Worm (Caenorhabditis elegans) whole organism, mixed stage, embryonic: ENCODE measurements around the gene ZK666.12.
A peak's percentile ranks its signal among the peaks of the same experiment; 100 is the strongest.

ENCODE experiments used
- M03D4.4 ChIP-seq: sonication (generic microtip); optimal IDR thresholded peaks from 2 replicates; lab custom pipeline; 2017; ENCODE audit warnings: mild to moderate bottlenecking, missing genetic modification characterization, missing compliant biosample characterization
- bed-3 ChIP-seq: fragments of 200-800 bp; sonication (Bioruptor generic); optimal IDR thresholded peaks from 3 replicates; lab custom pipeline; 2018; ENCODE audit warnings: mild to moderate bottlenecking, missing genetic modification characterization, moderate library complexity, missing compliant biosample characterization
- blmp-1 ChIP-seq: fragments of 150-350 bp; optimal IDR thresholded peaks from 2 replicates; lab custom pipeline; 2014; ENCODE audit warnings: missing biosample characterization, missing genetic modification characterization
- ceh-39 ChIP-seq: fragments of 150-350 bp; optimal IDR thresholded peaks from 2 replicates; lab custom pipeline; 2014; ENCODE audit warnings: missing biosample characterization, missing genetic modification characterization
- ceh-43 ChIP-seq: fragments of 200-800 bp; sonication (Bioruptor generic); optimal IDR thresholded peaks from 2 replicates; lab custom pipeline; 2018; ENCODE audit warnings: mild to moderate bottlenecking, missing genetic modification characterization, moderate library complexity, missing compliant biosample characterization
- ceh-83 ChIP-seq: fragments of 200-800 bp; sonication (Bioruptor generic); optimal IDR thresholded peaks from 2 replicates; lab custom pipeline; 2018; ENCODE audit warnings: mild to moderate bottlenecking, missing genetic modification characterization, missing compliant biosample characterization
- ces-1 ChIP-seq: fragments of 150-350 bp; optimal IDR thresholded peaks from 2 replicates; lab custom pipeline; 2014; ENCODE audit warnings: missing biosample characterization, missing genetic modification reagents, missing genetic modification characterization
- cnd-1 ChIP-seq: fragments of 200-800 bp; sonication (Bioruptor generic); optimal IDR thresholded peaks from 2 replicates; lab custom pipeline; 2018; ENCODE audit warnings: mild to moderate bottlenecking, missing genetic modification characterization, missing compliant biosample characterization
- drap-1 ChIP-seq: fragments of 200-800 bp; sonication (Bioruptor generic); optimal IDR thresholded peaks from 3 replicates; lab custom pipeline; 2018; ENCODE audit warnings: mild to moderate bottlenecking, missing genetic modification characterization, missing compliant biosample characterization
- elt-1 ChIP-seq: sonication (generic microtip); optimal IDR thresholded peaks from 2 replicates; lab custom pipeline; 2017; ENCODE audit warnings: missing genetic modification characterization, mild to moderate bottlenecking, missing compliant biosample characterization, antibody characterized with exemption, moderate library complexity, borderline replicate concordance; ENCODE audit not compliant: insufficient read depth
- elt-3 ChIP-seq: fragments of 150-350 bp; optimal IDR thresholded peaks from 2 replicates; lab custom pipeline; 2014; ENCODE audit warnings: missing biosample characterization, missing genetic modification characterization
- flh-1 ChIP-seq: fragments of 200-800 bp; sonication (Bioruptor generic); optimal IDR thresholded peaks from 2 replicates; lab custom pipeline; 2018; ENCODE audit warnings: mild to moderate bottlenecking, missing genetic modification characterization, moderate library complexity, missing compliant biosample characterization
- ham-2 ChIP-seq: fragments of 200-800 bp; sonication (Bioruptor generic); optimal IDR thresholded peaks from 2 replicates; lab custom pipeline; 2018; ENCODE audit warnings: mild to moderate bottlenecking, missing genetic modification characterization, missing compliant biosample characterization
- hlh-1 ChIP-seq: fragments of 150-350 bp; optimal IDR thresholded peaks from 2 replicates; lab custom pipeline; 2014; ENCODE audit warnings: missing biosample characterization, missing genetic modification reagents, missing genetic modification characterization
- lin-13 ChIP-seq: fragments of 150-350 bp; optimal IDR thresholded peaks from 2 replicates; lab custom pipeline; 2014; ENCODE audit warnings: missing biosample characterization, missing genetic modification characterization
- lin-32 ChIP-seq: fragments of 200-800 bp; sonication (Bioruptor generic); optimal IDR thresholded peaks from 2 replicates; lab custom pipeline; 2018; ENCODE audit warnings: mild to moderate bottlenecking, missing genetic modification characterization, missing compliant biosample characterization
- lsy-2 ChIP-seq: fragments of 150-350 bp; optimal IDR thresholded peaks from 2 replicates; lab custom pipeline; 2014; ENCODE audit warnings: missing biosample characterization, missing genetic modification characterization
- mab-5 ChIP-seq: fragments of 150-350 bp; optimal IDR thresholded peaks from 2 replicates; lab custom pipeline; 2014; ENCODE audit warnings: missing biosample characterization, missing genetic modification characterization
- mep-1 ChIP-seq: fragments of 150-350 bp; optimal IDR thresholded peaks from 2 replicates; lab custom pipeline; 2017; ENCODE audit warnings: missing biosample characterization, missing genetic modification reagents, missing genetic modification characterization, inconsistent platforms
- mls-2 ChIP-seq: sonication (generic microtip); optimal IDR thresholded peaks from 2 replicates; lab custom pipeline; 2016; ENCODE audit warnings: mild to moderate bottlenecking, missing genetic modification characterization, moderate library complexity, missing compliant biosample characterization
- nhr-12 ChIP-seq: fragments of 150-350 bp; optimal IDR thresholded peaks from 2 replicates; lab custom pipeline; 2014; ENCODE audit warnings: missing biosample characterization, missing genetic modification characterization
- nhr-2 ChIP-seq: fragments of 150-350 bp; optimal IDR thresholded peaks from 2 replicates; lab custom pipeline; 2014; ENCODE audit warnings: missing biosample characterization, missing genetic modification characterization
- nhr-237 ChIP-seq: fragments of 150-350 bp; optimal IDR thresholded peaks from 2 replicates; lab custom pipeline; 2014; ENCODE audit warnings: missing biosample characterization, missing genetic modification characterization
- nhr-28 ChIP-seq: fragments of 150-350 bp; optimal IDR thresholded peaks from 2 replicates; lab custom pipeline; 2014; ENCODE audit warnings: missing biosample characterization, missing genetic modification characterization
- nhr-76 ChIP-seq: sonication (generic microtip); optimal IDR thresholded peaks from 2 replicates; lab custom pipeline; 2017; ENCODE audit warnings: missing biosample characterization, missing genetic modification characterization
- pha-4 ChIP-seq: fragments of 150-350 bp; optimal IDR thresholded peaks from 2 replicates; lab custom pipeline; 2018; ENCODE audit warnings: missing biosample characterization, missing genetic modification reagents, missing genetic modification characterization
- sem-2 ChIP-seq: fragments of 200-800 bp; sonication (Bioruptor generic); optimal IDR thresholded peaks from 2 replicates; lab custom pipeline; 2018; ENCODE audit warnings: mild to moderate bottlenecking, missing genetic modification characterization, missing compliant biosample characterization
- snpc-4 ChIP-seq: fragments of 150-350 bp; optimal IDR thresholded peaks from 2 replicates; lab custom pipeline; 2014; ENCODE audit warnings: missing biosample characterization, missing genetic modification characterization
- sptf-1 ChIP-seq: sonication (generic microtip); optimal IDR thresholded peaks from 2 replicates; lab custom pipeline; 2017; ENCODE audit warnings: mild to moderate bottlenecking, missing genetic modification characterization, moderate library complexity, missing compliant biosample characterization
- tbx-8 ChIP-seq: fragments of 200-800 bp; sonication (Bioruptor generic); optimal IDR thresholded peaks from 2 replicates; lab custom pipeline; 2018; ENCODE audit warnings: mild to moderate bottlenecking, missing genetic modification characterization, moderate library complexity, missing compliant biosample characterization
- unc-120 ChIP-seq: sonication (generic microtip); optimal IDR thresholded peaks from 2 replicates; lab custom pipeline; 2017; ENCODE audit warnings: missing genetic modification characterization, missing compliant biosample characterization; ENCODE audit not compliant: poor library complexity, severe bottlenecking
- unc-39 ChIP-seq: fragments of 150-350 bp; optimal IDR thresholded peaks from 2 replicates; lab custom pipeline; 2014; ENCODE audit warnings: missing biosample characterization, missing genetic modification characterization
- unc-62 ChIP-seq: fragments of 150-350 bp; optimal IDR thresholded peaks from 2 replicates; lab custom pipeline; 2014; ENCODE audit warnings: missing biosample characterization, missing genetic modification reagents, missing genetic modification characterization
- zip-8 ChIP-seq: fragments of 150-350 bp; optimal IDR thresholded peaks from 2 replicates; lab custom pipeline; 2014; ENCODE audit warnings: missing biosample characterization, missing genetic modification characterization
- ztf-11 ChIP-seq: fragments of 150-350 bp; optimal IDR thresholded peaks from 2 replicates; lab custom pipeline; 2014; ENCODE audit warnings: missing biosample characterization, missing genetic modification characterization

The ZK666.12 gene

DNA sequence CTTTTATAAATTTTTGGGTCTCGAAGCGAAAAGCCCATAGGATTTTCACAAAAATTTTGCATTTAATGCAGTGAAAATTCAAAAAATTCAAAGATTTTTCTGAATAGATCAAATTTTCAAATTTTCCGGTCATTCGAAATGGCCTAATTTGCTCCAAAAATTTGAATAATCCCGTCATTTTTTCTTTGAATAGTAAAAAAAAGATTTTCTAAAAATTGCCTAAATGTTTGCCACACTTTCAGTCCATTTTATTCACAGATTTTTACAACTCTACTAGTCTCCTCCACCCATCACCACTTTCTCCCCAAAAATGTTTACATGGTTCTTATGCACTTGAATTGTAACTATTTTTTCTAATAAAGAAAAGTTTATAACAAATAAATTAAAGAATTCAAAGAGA is 38.0 kb downstream of the ZK666.12 start:
- no peak for TF ChIP-seq ztf-11
- no peak for TF ChIP-seq mab-5 (tag; lab: Kevin White, UChicago)
- TF ChIP-seq hlh-1 = no peak
- no peak for TF ChIP-seq nhr-237
- no peak for TF ChIP-seq tbx-8
- TF ChIP-seq snpc-4 (tag; lab: Kevin White, UChicago) = no peak
- no peak for TF ChIP-seq M03D4.4

ce11 chrII:10537571-10537970 is 41.6 kb downstream of the ZK666.12 start, which contains the start of gene R166.2:
Gene R166.2, minus strand, starts transcription at chrII:10537671.
- TF ChIP-seq nhr-12 (tag; lab: Kevin White, UChicago) (no peak), nhr-237 (no peak), cnd-1 (no peak), drap-1 (GFP tag; lab: Kevin White, UChicago) (no peak), sem-2 (GFP tag; lab: Kevin White, UChicago) (no peak), flh-1 (GFP tag; lab: Kevin White, UChicago) (no peak), mls-2 (no peak), M03D4.4 (no peak), lin-32 (no peak), hlh-1 (no peak), elt-1 (tag; lab: Kevin White, UChicago) (no peak), nhr-28 (tag; lab: Kevin White, UChicago) (no peak), bed-3 (no peak), nhr-76 (no peak)

ce11 chrII:10537988-10538387 is 42.0 kb downstream of the ZK666.12 start:
- TF ChIP-seq bed-3 (no peak), ceh-83 (no peak)

DNA sequence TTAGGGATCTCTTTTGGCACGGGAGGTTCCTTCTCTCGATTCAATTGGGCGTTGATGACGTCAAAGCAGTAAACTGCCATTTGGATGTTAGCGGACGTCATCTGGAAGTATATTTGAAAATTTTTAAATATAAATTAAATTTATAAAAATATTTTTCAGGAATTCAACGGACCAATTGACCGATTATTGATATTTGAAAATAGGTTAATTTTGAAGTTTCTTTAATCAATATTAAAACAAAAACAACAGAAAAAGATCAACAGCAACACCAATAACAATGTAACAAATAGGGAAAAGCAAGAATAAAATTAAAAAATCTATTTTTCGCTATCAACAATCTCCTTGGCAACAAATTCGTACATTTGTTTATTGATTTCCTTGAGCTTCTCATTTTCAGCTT is 43.2 kb downstream of the ZK666.12 start, which contains the start of gene R166.3:
Gene R166.3, minus strand, starts transcription at position 101 of the 400 bp plus-strand sequence.
- TF ChIP-seq elt-3 (tag; lab: Kevin White, UChicago) (no peak), nhr-2 (tag; lab: Kevin White, UChicago) (no peak), sem-2 (GFP tag; lab: Kevin White, UChicago) (no peak), mls-2 (no peak), hlh-1 (no peak), zip-8 (tag; lab: Kevin White, UChicago) (no peak)

ce11 chrII:10541923-10542486 is 46.0 kb downstream of the ZK666.12 start, which contains the start of gene pro-1:
Gene pro-1, minus strand, starts transcription at chrII:10541996.
- TF ChIP-seq mab-5 (tag; lab: Kevin White, UChicago) (no peak), unc-62 (peak; percentile 41), ham-2 (GFP tag; lab: Kevin White, UChicago) (no peak), cnd-1 (no peak), lin-32 (no peak), zip-8 (tag; lab: Kevin White, UChicago) (no peak), lsy-2 (tag; lab: Kevin White, UChicago) (peak; percentile 55), ceh-83 (peak; percentile 43), elt-1 (tag; lab: Kevin White, UChicago) (no peak), nhr-2 (tag; lab: Kevin White, UChicago) (no peak), ztf-11 (peak; percentile 16), nhr-237 (peak; percentile 52), drap-1 (GFP tag; lab: Kevin White, UChicago) (no peak), nhr-12 (tag; lab: Kevin White, UChicago) (no peak), unc-39 (tag; lab: Kevin White, UChicago) (no peak), elt-3 (tag; lab: Kevin White, UChicago) (no peak), flh-1 (GFP tag; lab: Kevin White, UChicago) (no peak), sem-2 (GFP tag; lab: Kevin White, UChicago) (peak; percentile 14), mls-2 (no peak), pha-4 (peak; percentile 5), nhr-28 (tag; lab: Kevin White, UChicago) (no peak), blmp-1 (tag; lab: Kevin White, UChicago) (no peak), unc-120 (tag; lab: Kevin White, UChicago) (no peak), M03D4.4 (peak; percentile 45), hlh-1 (no peak), tbx-8 (no peak), nhr-76 (no peak), bed-3 (peak; percentile 27), ceh-43 (no peak), sptf-1 (tag; lab: Kevin White, UChicago) (peak; percentile 77), ceh-39 (peak; percentile 57), ces-1 (GFP tag; lab: Kevin White, UChicago) (peak; percentile 46), lin-13 (tag; lab: Kevin White, UChicago) (no peak), snpc-4 (tag; lab: Kevin White, UChicago) (no peak), mep-1 (tag; lab: Kevin White, UChicago) (peak; percentile 21)
